Fruit fly (Drosophila melanogaster): ENCODE measurements around the gene CG45488.

dm6 chrX:19964215-19964614 is 44.0 kb upstream of the CG45488 start:
- no peak for TF ChIP-seq CG8478 (optimal IDR thresholded peaks at IDR 0.05)
- TF ChIP-seq psq (optimal IDR thresholded peaks at IDR 0.05): no peak
- no peak for TF ChIP-seq EcR (GFP tag; optimal IDR thresholded peaks at IDR 0.05)
- no peak for TF ChIP-seq pan (optimal IDR thresholded peaks at IDR 0.05)
- no peak for TF ChIP-seq usp (GFP tag; optimal IDR thresholded peaks at IDR 0.05)
